Fruit fly (Drosophila melanogaster): ENCODE measurements around the gene CG5347.
A peak's percentile ranks its signal among the peaks of the same experiment; 100 is the strongest.

CG5347 gene

dm6 chrX:14825922-14826617 lies 49.5 kb downstream of the CG5347 start, which contains the start of gene rut (continued):
- no peak for TF ChIP-seq Ssrp (tag; optimal IDR thresholded peaks at IDR 0.05)
- peak; percentile 89 for TF ChIP-seq CG34224 (GFP tag; IDR thresholded peaks at IDR 0.05; ENCODE audit: partially characterized antibody)
- TF ChIP-seq sd (tag; optimal IDR thresholded peaks at IDR 0.05): no peak
- TF ChIP-seq CG34422 (GFP tag; IDR thresholded peaks at IDR 0.05): peak; percentile 64; the same call in 1 of the 3 replicates
- no peak for TF ChIP-seq grau (tag; optimal IDR thresholded peaks at IDR 0.05)
- TF ChIP-seq CG17802 (tag; optimal IDR thresholded peaks at IDR 0.05): no peak
- no peak for TF ChIP-seq CG7271 (tag; optimal IDR thresholded peaks at IDR 0.05)
- peak; percentile 97 for TF ChIP-seq chinmo (GFP tag; IDR thresholded peaks at IDR 0.05; ENCODE audit: partially characterized antibody)
- TF ChIP-seq Doc3 (GFP tag; IDR thresholded peaks at IDR 0.05; ENCODE audit: partially characterized antibody): peak; percentile 90
- peak; percentile 43; the same call in 1 of the 2 replicates for TF ChIP-seq MBD-R2 (GFP tag; IDR thresholded peaks at IDR 0.05)
- TF ChIP-seq Asciz (GFP tag; optimal IDR thresholded peaks at IDR 0.05): no peak
- TF ChIP-seq CG2678 (tag; optimal IDR thresholded peaks at IDR 0.05): no peak
- no peak for TF ChIP-seq ranshi (GFP tag; IDR thresholded peaks at IDR 0.05)
- TF ChIP-seq CG1233 (GFP tag; optimal IDR thresholded peaks at IDR 0.05): no peak
- no peak for TF ChIP-seq CG32767 (GFP tag; IDR thresholded peaks at IDR 0.05)
- no peak for TF ChIP-seq dan (GFP tag; IDR thresholded peaks at IDR 0.05)
- TF ChIP-seq CG14441 (GFP tag; IDR thresholded peaks at IDR 0.05): 0 out of 2 replicates have a peak, but pooled peaks have one; percentile 19
- TF ChIP-seq btn (GFP tag; optimal IDR thresholded peaks at IDR 0.05): no peak
- no peak for TF ChIP-seq repo (GFP tag; optimal IDR thresholded peaks at IDR 0.05)
- TF ChIP-seq fu2 (GFP tag; optimal IDR thresholded peaks at IDR 0.05): no peak
- peak; percentile 87 for TF ChIP-seq zen2 (GFP tag; IDR thresholded peaks at IDR 0.05; ENCODE audit: partially characterized antibody)
- no peak for TF ChIP-seq ham (GFP tag; IDR thresholded peaks at IDR 0.05)
- TF ChIP-seq Myb (GFP tag; optimal IDR thresholded peaks at IDR 0.05): peak; percentile 67
- no peak for TF ChIP-seq NC2β (GFP tag; optimal IDR thresholded peaks at IDR 0.05)
- peak; percentile 32 for TF ChIP-seq CG2120 (GFP tag; optimal IDR thresholded peaks at IDR 0.05)
- TF ChIP-seq CG8765 (GFP tag; IDR thresholded peaks at IDR 0.05): no peak
- TF ChIP-seq croc (GFP tag; conservative IDR thresholded peaks at IDR 0.05): no peak
- peak; percentile 69 for TF ChIP-seq Rfx (GFP tag; IDR thresholded peaks at IDR 0.05)
- no peak for TF ChIP-seq sc (optimal IDR thresholded peaks at IDR 0.05)
- no peak for TF ChIP-seq sc (GFP tag; optimal IDR thresholded peaks at IDR 0.05)
- no peak for TF ChIP-seq NfI (GFP tag; optimal IDR thresholded peaks at IDR 0.05)
- no peak for TF ChIP-seq Mad (GFP tag; optimal IDR thresholded peaks at IDR 0.05)
- no peak; the same call in 3 of the 4 replicates for TF ChIP-seq Gug (GFP tag; IDR thresholded peaks at IDR 0.05)
- TF ChIP-seq Elba2 (GFP tag; optimal IDR thresholded peaks at IDR 0.05): no peak
- peak; percentile 93 for TF ChIP-seq mld (GFP tag; IDR thresholded peaks at IDR 0.05; ENCODE audit: partially characterized antibody)
- no peak for TF ChIP-seq CG6765 (GFP tag; optimal IDR thresholded peaks at IDR 0.05)
- peak; percentile 25 for TF ChIP-seq CG12744 (GFP tag; optimal IDR thresholded peaks at IDR 0.05)
- no peak for TF ChIP-seq CG17568 (GFP tag; optimal IDR thresholded peaks at IDR 0.05)
- no peak for TF ChIP-seq fd96Cb (tag; optimal IDR thresholded peaks at IDR 0.05)
- no peak for TF ChIP-seq pfk (GFP tag; optimal IDR thresholded peaks at IDR 0.05)
- TF ChIP-seq eyg (GFP tag; optimal IDR thresholded peaks at IDR 0.05): no peak
- TF ChIP-seq CG17829 (tag; optimal IDR thresholded peaks at IDR 0.05): peak; percentile 3
- peak; percentile 34 for TF ChIP-seq sens (GFP tag)
- peak; percentile 22 for TF ChIP-seq CG18599 (GFP tag; optimal IDR thresholded peaks at IDR 0.05)
- no peak for TF ChIP-seq CG15601 (tag; optimal IDR thresholded peaks at IDR 0.05)
- peak; percentile 89 for TF ChIP-seq row (GFP tag; IDR thresholded peaks at IDR 0.05)
- no peak for TF ChIP-seq bigmax (GFP tag; optimal IDR thresholded peaks at IDR 0.05)
- no peak for TF ChIP-seq CG11723 (GFP tag; optimal IDR thresholded peaks at IDR 0.05)
- TF ChIP-seq CG4730 (GFP tag; IDR thresholded peaks at IDR 0.05): no peak
- no peak for TF ChIP-seq ab (GFP tag; optimal IDR thresholded peaks at IDR 0.05)
